Worm (Caenorhabditis elegans) whole organism, young adult: ENCODE data around the gene hmgr-1.

Experiments used
- B0019.2 ChIP-seq: fragments of 200-800 bp; sonication (Bioruptor generic); conservative IDR thresholded peaks from 2 replicates; pipeline ENCODE4 v1.3.6; 2022; ENCODE audit warnings: missing genetic modification reagents, missing genetic modification characterization, missing compliant biosample characterization
- C17E4.6 ChIP-seq: fragments of 200-800 bp; sonication (Bioruptor generic); IDR thresholded peaks from 2 replicates; pipeline ENCODE4 v1.3.6; 2022; ENCODE audit warnings: missing genetic modification reagents, missing genetic modification characterization, missing compliant biosample characterization
- F22D6.2 ChIP-seq: sonication (generic microtip); optimal IDR thresholded peaks from 2 replicates; lab custom pipeline; 2016; ENCODE audit warnings: mild to moderate bottlenecking, missing genetic modification characterization, missing compliant biosample characterization
- F33H1.4 ChIP-seq: fragments of 200-800 bp; sonication (Bioruptor generic); IDR thresholded peaks from 2 replicates; pipeline ENCODE4 v1.3.6; 2022; ENCODE audit warnings: missing genetic modification reagents, missing genetic modification characterization, missing compliant biosample characterization
- F37B4.10 ChIP-seq: fragments of 200-800 bp; sonication (Bioruptor generic); IDR thresholded peaks from 2 replicates; pipeline ENCODE4 v1.3.6; 2022; ENCODE audit warnings: missing genetic modification characterization, missing compliant biosample characterization
- F39B2.1 ChIP-seq: fragments of 200-800 bp; sonication (Bioruptor generic); IDR thresholded peaks from 2 replicates; pipeline ENCODE4 v1.3.6; 2022; ENCODE audit warnings: missing genetic modification reagents, missing genetic modification characterization, missing compliant biosample characterization
- F55B11.4 ChIP-seq: sonication (generic microtip); optimal IDR thresholded peaks from 2 replicates; lab custom pipeline; 2016; ENCODE audit warnings: missing compliant biosample characterization, missing genetic modification characterization, borderline replicate concordance; ENCODE audit not compliant: insufficient read depth
- Y56A3A.18 ChIP-seq: fragments of 200-800 bp; sonication (Bioruptor generic); IDR thresholded peaks from 2 replicates; pipeline ENCODE4 v1.3.6; 2022; ENCODE audit warnings: missing genetic modification reagents, missing genetic modification characterization, missing compliant biosample characterization
- Y79H2A.3 ChIP-seq: fragments of 200-800 bp; sonication (Bioruptor generic); conservative IDR thresholded peaks from 2 replicates; pipeline ENCODE4 v1.3.6; 2022; ENCODE audit warnings: missing genetic modification reagents, missing genetic modification characterization, missing compliant biosample characterization
- Y95B8A.8 ChIP-seq: fragments of 200-800 bp; sonication (Bioruptor generic); IDR thresholded peaks from 2 replicates; pipeline ENCODE4 v1.3.6; 2022; ENCODE audit warnings: missing genetic modification reagents, missing genetic modification characterization, missing compliant biosample characterization
- ZK185.1 ChIP-seq: sonication (generic microtip); optimal IDR thresholded peaks from 2 replicates; lab custom pipeline; 2016; ENCODE audit warnings: mild to moderate bottlenecking, missing genetic modification characterization, missing compliant biosample characterization; ENCODE audit not compliant: poor library complexity, severe bottlenecking
- atf-7 ChIP-seq: sonication (generic microtip); optimal IDR thresholded peaks from 2 replicates; lab custom pipeline; 2017; ENCODE audit warnings: mild to moderate bottlenecking, missing genetic modification characterization, missing compliant biosample characterization
- attf-3 ChIP-seq: fragments of 200-800 bp; sonication (Bioruptor generic); conservative IDR thresholded peaks from 2 replicates; pipeline ENCODE4 v1.3.6; 2022; ENCODE audit warnings: missing genetic modification reagents, missing genetic modification characterization, missing compliant biosample characterization
- chd-7 ChIP-seq: sonication (generic microtip); optimal IDR thresholded peaks from 2 replicates; lab custom pipeline; 2016; ENCODE audit warnings: mild to moderate bottlenecking, missing genetic modification characterization, moderate library complexity, missing compliant biosample characterization
- dox-1 ChIP-seq: fragments of 200-800 bp; sonication (Bioruptor generic); IDR thresholded peaks from 2 replicates; pipeline ENCODE4 v1.3.6; 2022; ENCODE audit warnings: missing genetic modification reagents, missing genetic modification characterization, missing compliant biosample characterization
- dpff-1 ChIP-seq: sonication (generic microtip); optimal IDR thresholded peaks from 2 replicates; lab custom pipeline; 2017; ENCODE audit warnings: mild to moderate bottlenecking, missing genetic modification characterization, missing compliant biosample characterization
- egl-18 ChIP-seq: fragments of 200-800 bp; sonication (Bioruptor generic); IDR thresholded peaks from 2 replicates; pipeline ENCODE4 v1.3.6; 2022; ENCODE audit warnings: missing genetic modification reagents, missing genetic modification characterization, missing compliant biosample characterization
- ekl-4 ChIP-seq: fragments of 200-800 bp; sonication (Bioruptor generic); IDR thresholded peaks from 2 replicates; pipeline ENCODE4 v1.3.6; 2022; ENCODE audit warnings: missing genetic modification reagents, missing genetic modification characterization, missing compliant biosample characterization
- ets-4 ChIP-seq: fragments of 200-800 bp; sonication (Bioruptor generic); optimal IDR thresholded peaks from 2 replicates; lab custom pipeline; 2018; ENCODE audit warnings: mild to moderate bottlenecking, missing genetic modification characterization, missing compliant biosample characterization
- hlh-12 ChIP-seq: sonication (generic microtip); optimal IDR thresholded peaks from 2 replicates; lab custom pipeline; 2016; ENCODE audit warnings: missing genetic modification characterization, missing compliant biosample characterization
- hmg-1.2 ChIP-seq: fragments of 200-800 bp; sonication (Bioruptor generic); IDR thresholded peaks from 2 replicates; pipeline ENCODE4 v1.3.6; 2022; ENCODE audit warnings: missing genetic modification reagents, missing genetic modification characterization, missing compliant biosample characterization
- hmg-20 ChIP-seq: fragments of 200-800 bp; sonication (Bioruptor generic); IDR thresholded peaks from 2 replicates; pipeline ENCODE4 v1.3.6; 2022; ENCODE audit warnings: missing genetic modification reagents, missing genetic modification characterization, missing compliant biosample characterization
- lin-26 ChIP-seq: fragments of 200-800 bp; sonication (Bioruptor generic); IDR thresholded peaks from 2 replicates; pipeline ENCODE4 v1.3.6; 2022; ENCODE audit warnings: missing genetic modification reagents, missing genetic modification characterization, missing compliant biosample characterization
- lin-40 ChIP-seq: sonication (generic microtip); optimal IDR thresholded peaks from 2 replicates; lab custom pipeline; 2016; ENCODE audit warnings: missing genetic modification characterization, mild to moderate bottlenecking, missing compliant biosample characterization, missing genotype, missing genetic modification reagents
- lin-54 ChIP-seq: fragments of 200-800 bp; sonication (Bioruptor generic); optimal IDR thresholded peaks from 2 replicates; lab custom pipeline; 2018; ENCODE audit warnings: mild to moderate bottlenecking, missing genetic modification characterization, missing compliant biosample characterization
- madf-3 ChIP-seq: fragments of 200-800 bp; sonication (Bioruptor generic); IDR thresholded peaks from 2 replicates; pipeline ENCODE4 v1.3.6; 2022; ENCODE audit warnings: missing genetic modification reagents, missing genetic modification characterization, missing compliant biosample characterization
- madf-6 ChIP-seq: fragments of 200-800 bp; sonication (Bioruptor generic); IDR thresholded peaks from 2 replicates; pipeline ENCODE4 v1.3.6; 2022; ENCODE audit warnings: missing genetic modification reagents, missing genetic modification characterization, missing compliant biosample characterization
- mel-28 ChIP-seq: sonication (generic microtip); optimal IDR thresholded peaks from 2 replicates; lab custom pipeline; 2016; ENCODE audit warnings: borderline replicate concordance, mild to moderate bottlenecking, missing genetic modification characterization, missing compliant biosample characterization
- nhr-120 ChIP-seq: fragments of 200-800 bp; sonication (Bioruptor generic); IDR thresholded peaks from 2 replicates; pipeline ENCODE4 v1.3.6; 2022; ENCODE audit warnings: missing genetic modification characterization, missing compliant biosample characterization
- pha-4 ChIP-seq: fragments of 150-350 bp; sonication (generic microtip); optimal IDR thresholded peaks from 2 replicates; lab custom pipeline; 2014; ENCODE audit warnings: missing biosample characterization, missing genetic modification reagents, missing genetic modification characterization
- rec-8 ChIP-seq, 2 experiments: sonication (generic microtip); optimal IDR thresholded peaks; 2 replicates each; lab custom pipeline; 2016; ENCODE audit warnings: mild to moderate bottlenecking in 2 of 2, missing genetic modification characterization in 2 of 2, missing genetic modification reagents in 2 of 2, missing genotype in 2 of 2, missing biosample characterization in 1 of 2, missing compliant biosample characterization in 1 of 2, moderate library complexity in 1 of 2
- sdz-38 ChIP-seq: sonication (generic microtip); optimal IDR thresholded peaks from 2 replicates; lab custom pipeline; 2016; ENCODE audit warnings: missing genotype, missing genetic modification characterization, missing compliant biosample characterization
- snpc-1.3 ChIP-seq: sonication (generic microtip); optimal IDR thresholded peaks from 2 replicates; lab custom pipeline; 2017; ENCODE audit warnings: missing genetic modification characterization, mild to moderate bottlenecking, missing compliant biosample characterization, antibody characterized with exemption, moderate library complexity, missing genotype, missing genetic modification reagents; ENCODE audit not compliant: insufficient read depth
- snpc-3.4 ChIP-seq: sonication (generic microtip); optimal IDR thresholded peaks from 2 replicates; lab custom pipeline; 2017; ENCODE audit warnings: missing genetic modification characterization, mild to moderate bottlenecking, missing compliant biosample characterization, antibody characterized with exemption, moderate library complexity, missing genotype, missing genetic modification reagents
- tbp1 ChIP-seq: fragments of 200-800 bp; sonication (Bioruptor generic); optimal IDR thresholded peaks from 2 replicates; lab custom pipeline; 2018; ENCODE audit warnings: mild to moderate bottlenecking, missing genetic modification characterization, missing compliant biosample characterization
- unc-130 ChIP-seq: sonication (generic microtip); optimal IDR thresholded peaks from 2 replicates; lab custom pipeline; 2016; ENCODE audit warnings: missing genetic modification reagents, missing genetic modification characterization, missing compliant biosample characterization
- xnd-1 ChIP-seq: sonication (generic microtip); optimal IDR thresholded peaks from 2 replicates; lab custom pipeline; 2016; ENCODE audit warnings: missing genotype, missing genetic modification reagents, missing genetic modification characterization, missing compliant biosample characterization
- zfh-2 ChIP-seq: fragments of 200-800 bp; sonication (Bioruptor generic); conservative IDR thresholded peaks from 2 replicates; pipeline ENCODE4 v1.3.6; 2022; ENCODE audit warnings: missing genetic modification reagents, missing genetic modification characterization, missing compliant biosample characterization

The hmgr-1 gene

ce11 chrIII:7310662-7311340, 48.5 kb upstream of the hmgr-1 start, which contains the start of the genes F56C9.6 and F56C9.3 (continued):
- no peak for TF ChIP-seq mel-28 (tag; lab: Kevin White, UChicago)
- TF ChIP-seq chd-7 = no peak
- no peak for TF ChIP-seq ets-4 (GFP tag; lab: Kevin White, UChicago)
- TF ChIP-seq snpc-1.3 (tag; lab: Kevin White, UChicago) = no peak
- no peak for TF ChIP-seq Y79H2A.3
- no peak for TF ChIP-seq C17E4.6
- 0 out of 2 replicates have a peak, but pooled peaks have one; percentile 12 for TF ChIP-seq lin-26 (GFP tag; lab: Robert Waterston, UW)
- peak; percentile 12; the same call in 1 of the 2 replicates for TF ChIP-seq hmg-1.2 (GFP tag; lab: Robert Waterston, UW)
- 0 out of 2 replicates have a peak, but pooled peaks have one; percentile 23 for TF ChIP-seq madf-3 (GFP tag; lab: Robert Waterston, UW)
- TF ChIP-seq zfh-2 (GFP tag; lab: Robert Waterston, UW) = no peak
- TF ChIP-seq dox-1 = 0 out of 2 replicates have a peak, but pooled peaks have one; percentile 4
- no peak for TF ChIP-seq F55B11.4 (tag; lab: Kevin White, UChicago)
- TF ChIP-seq snpc-3.4 = peak; percentile 49
- no peak for TF ChIP-seq ZK185.1
- TF ChIP-seq F22D6.2 = no peak
- peak; percentile 16 for TF ChIP-seq tbp1 (GFP tag; lab: Kevin White, UChicago)
- peak; percentile 74 for TF ChIP-seq xnd-1 (tag; lab: Kevin White, UChicago)
- TF ChIP-seq rec-8 (tag; optimal IDR thresholded peaks at IDR 0.05; lab: Kevin White, UChicago) = no peak
- peak; percentile 91 for TF ChIP-seq madf-6
- 0 out of 2 replicates have a peak, but pooled peaks have one; percentile 40 for TF ChIP-seq ekl-4 (GFP tag; lab: Robert Waterston, UW)
- no peak for TF ChIP-seq Y56A3A.18 (GFP tag; lab: Robert Waterston, UW)

- TF ChIP-seq attf-3 (GFP tag; lab: Robert Waterston, UW) (no peak), hlh-12 (no peak), Y95B8A.8 (no peak), F39B2.1 (GFP tag; lab: Robert Waterston, UW) (no peak), F37B4.10 (GFP tag; lab: Robert Waterston, UW) (no peak), sdz-38 (tag; lab: Kevin White, UChicago) (no peak), F33H1.4 (GFP tag; lab: Robert Waterston, UW) (no peak), atf-7 (tag; lab: Kevin White, UChicago) (no peak), lin-40 (tag; lab: Kevin White, UChicago) (no peak), nhr-120 (GFP tag; lab: Robert Waterston, UW) (no peak), egl-18 (no peak), lin-54 (GFP tag; lab: Kevin White, UChicago) (no peak), unc-130 (GFP tag; lab: Kevin White, UChicago) (no peak), ZK185.1 (no peak), B0019.2 (GFP tag; lab: Robert Waterston, UW) (no peak), pha-4 (no peak), dpff-1 (no peak), hmg-20 (no peak), F22D6.2 (no peak)
Observed at ce11 chrIII:7314473-7314872, 44.8 kb upstream of the hmgr-1 start.
